Fruit fly (Drosophila melanogaster): Measurements from ENCODE around the gene dia.

dia gene

DNA sequence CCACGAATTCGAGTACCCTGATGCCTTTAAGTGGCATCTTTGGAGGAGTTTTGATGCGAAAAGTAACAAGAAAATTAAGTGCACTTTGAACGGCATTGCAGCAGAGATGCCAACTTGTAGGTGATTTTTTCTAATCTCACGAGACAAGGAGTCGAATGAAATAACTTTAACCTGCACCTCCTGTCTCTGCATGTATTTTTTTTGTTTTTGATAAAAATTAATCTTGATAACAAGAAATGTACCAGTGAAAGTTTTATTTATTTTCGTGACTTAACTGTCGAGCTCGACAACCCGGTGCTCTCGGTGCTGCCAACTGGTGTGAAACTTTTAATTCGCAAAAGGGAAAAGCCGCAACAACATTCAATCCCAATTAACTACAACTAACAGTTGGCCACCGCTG lies 5.8 kb upstream of the dia start, which contains the start of the genes Amacr and Ns4:
Amacr (minus strand) TSS at position 182 of the 400 bp plus-strand sequence.
Ns4 (plus strand) TSS at position 317 of the 400 bp plus-strand sequence.
- TF ChIP-seq CG32006 (GFP tag; optimal IDR thresholded peaks at IDR 0.05) = peak; percentile 76
- TF ChIP-seq eg (GFP tag; IDR thresholded peaks at IDR 0.05) = peak; percentile 78
- TF ChIP-seq CG8319 (GFP tag; optimal IDR thresholded peaks at IDR 0.05) = peak; percentile 26
- TF ChIP-seq OdsH (GFP tag; optimal IDR thresholded peaks at IDR 0.05) = no peak
- no peak for TF ChIP-seq Met (GFP tag; optimal IDR thresholded peaks at IDR 0.05)
- TF ChIP-seq lz (GFP tag; optimal IDR thresholded peaks at IDR 0.05) = peak; percentile 58
- peak; percentile 80 for TF ChIP-seq CG31627 (GFP tag; optimal IDR thresholded peaks at IDR 0.05)
- peak; percentile 43 for TF ChIP-seq CG7368 (GFP tag; optimal IDR thresholded peaks at IDR 0.05)
- peak; percentile 54 for TF ChIP-seq CG3032 (tag; optimal IDR thresholded peaks at IDR 0.05)
- no peak for TF ChIP-seq Ets21C (GFP tag; optimal IDR thresholded peaks at IDR 0.05)
- TF ChIP-seq CG6808 (GFP tag; optimal IDR thresholded peaks at IDR 0.05) = peak; percentile 65
- peak; percentile 51 to 78 for TF ChIP-seq salr (GFP tag; optimal IDR thresholded peaks at IDR 0.05)
- peak; percentile 51 for TF ChIP-seq CG11762 (GFP tag; optimal IDR thresholded peaks at IDR 0.05; ENCODE audit: insufficient read depth)
- no peak for TF ChIP-seq svp (GFP tag)
- TF ChIP-seq spab (GFP tag; optimal IDR thresholded peaks at IDR 0.05) = no peak
- peak; percentile 80 for TF ChIP-seq net (GFP tag; optimal IDR thresholded peaks at IDR 0.05)
- no peak for TF ChIP-seq pdm3 (GFP tag; optimal IDR thresholded peaks at IDR 0.05)
- peak; percentile 82 for TF ChIP-seq Hr4 (GFP tag; optimal IDR thresholded peaks at IDR 0.05)
- TF ChIP-seq CG3919 (GFP tag; optimal IDR thresholded peaks at IDR 0.05) = peak; percentile 80
- TF ChIP-seq Gug (GFP tag; IDR thresholded peaks at IDR 0.05) = peak; percentile 62; the same call in 1 of the 2 replicates
- peak; percentile 56 for TF ChIP-seq Ets96B (tag; optimal IDR thresholded peaks at IDR 0.05)
- TF ChIP-seq acj6 (GFP tag; optimal IDR thresholded peaks at IDR 0.05) = peak; percentile 61
- 0 out of 2 replicates have a peak, but pooled peaks have one; percentile 11 for TF ChIP-seq CG11294 (GFP tag; IDR thresholded peaks at IDR 0.05)
- peak; percentile 16 for TF ChIP-seq fd59A (GFP tag; optimal IDR thresholded peaks at IDR 0.05)
- peak; percentile 70 for TF ChIP-seq CG8119 (GFP tag; IDR thresholded peaks at IDR 0.05)
- no peak for TF ChIP-seq CG10631 (GFP tag; optimal IDR thresholded peaks at IDR 0.05)
- TF ChIP-seq Eip93F (GFP tag; optimal IDR thresholded peaks at IDR 0.05) = no peak
- no peak for TF ChIP-seq fd85E (GFP tag; optimal IDR thresholded peaks at IDR 0.05)
- peak; percentile 72 for TF ChIP-seq CG6854 (GFP tag; optimal IDR thresholded peaks at IDR 0.05)
- TF ChIP-seq CG6792 (GFP tag; optimal IDR thresholded peaks at IDR 0.05) = peak; percentile 50
- TF ChIP-seq Blimp-1 (GFP tag; optimal IDR thresholded peaks at IDR 0.05) = peak; percentile 17
- peak; percentile 46 for TF ChIP-seq CG16779 (tag; optimal IDR thresholded peaks at IDR 0.05)
- peak; percentile 67 for TF ChIP-seq dac (GFP tag; optimal IDR thresholded peaks at IDR 0.05)
- no peak for TF ChIP-seq Sox102F (GFP tag; optimal IDR thresholded peaks at IDR 0.05)
- peak; percentile 44 for TF ChIP-seq CG1621 (tag; optimal IDR thresholded peaks at IDR 0.05)
- peak; percentile 84 for TF ChIP-seq Sox14 (GFP tag; optimal IDR thresholded peaks at IDR 0.05)
- TF ChIP-seq Hr38 (GFP tag; optimal IDR thresholded peaks at IDR 0.05) = no peak
- peak; percentile 67 for TF ChIP-seq cyc (GFP tag; optimal IDR thresholded peaks at IDR 0.05)
- TF ChIP-seq fkh (GFP tag; optimal IDR thresholded peaks at IDR 0.05) = no peak
- peak; percentile 70 for TF ChIP-seq CG6276 (GFP tag; optimal IDR thresholded peaks at IDR 0.05)
- TF ChIP-seq CG9139 (GFP tag; optimal IDR thresholded peaks at IDR 0.05) = peak; percentile 18
- TF ChIP-seq achi (GFP tag; optimal IDR thresholded peaks at IDR 0.05) = peak; percentile 67
- peak; percentile 59 for TF ChIP-seq CG15336 (GFP tag; IDR thresholded peaks at IDR 0.05)
- peak; percentile 82 for TF ChIP-seq Hr39 (GFP tag; optimal IDR thresholded peaks at IDR 0.05)
- TF ChIP-seq Eip75B (GFP tag; optimal IDR thresholded peaks at IDR 0.05) = no peak
- TF ChIP-seq ss (GFP tag; optimal IDR thresholded peaks at IDR 0.05) = peak; percentile 75 to 79
- TF ChIP-seq Sox15 (GFP tag; optimal IDR thresholded peaks at IDR 0.05) = peak; percentile 21
- TF ChIP-seq Lpt (GFP tag; optimal IDR thresholded peaks at IDR 0.05) = peak; percentile 52
- no peak for TF ChIP-seq dsx (GFP tag; optimal IDR thresholded peaks at IDR 0.05; ENCODE audit: poor library complexity, severe bottlenecking)
- no peak for TF ChIP-seq CG10669 (GFP tag; optimal IDR thresholded peaks at IDR 0.05)
- peak; percentile 46 for TF ChIP-seq CG11902 (GFP tag; optimal IDR thresholded peaks at IDR 0.05)
- no peak for TF ChIP-seq Smox (GFP tag; optimal IDR thresholded peaks at IDR 0.05)
